Fruit fly (Drosophila melanogaster) Kc167 (cell line): Measurements from ENCODE around the gene CG31524.

Source experiments
- Myc ChIP-seq: fragments of >200 bp; optimal IDR thresholded peaks from 2 replicates; lab custom pipeline; 2017; ENCODE audit warnings: missing external identifiers
- h ChIP-seq: fragments of >200 bp; optimal IDR thresholded peaks from 3 replicates; lab custom pipeline; 2018; ENCODE audit warnings: missing external identifiers
- insv ChIP-seq: fragments of >200 bp; optimal IDR thresholded peaks from 3 replicates; lab custom pipeline; 2018; ENCODE audit warnings: missing external identifiers
- psq ChIP-seq: fragments of >200 bp; optimal IDR thresholded peaks from 2 replicates; lab custom pipeline; 2017; ENCODE audit warnings: missing external identifiers
- ttk ChIP-seq: sonication (Bioruptor generic); optimal IDR thresholded peaks from 2 replicates; lab custom pipeline; 2017; ENCODE audit warnings: missing external identifiers

DNA sequence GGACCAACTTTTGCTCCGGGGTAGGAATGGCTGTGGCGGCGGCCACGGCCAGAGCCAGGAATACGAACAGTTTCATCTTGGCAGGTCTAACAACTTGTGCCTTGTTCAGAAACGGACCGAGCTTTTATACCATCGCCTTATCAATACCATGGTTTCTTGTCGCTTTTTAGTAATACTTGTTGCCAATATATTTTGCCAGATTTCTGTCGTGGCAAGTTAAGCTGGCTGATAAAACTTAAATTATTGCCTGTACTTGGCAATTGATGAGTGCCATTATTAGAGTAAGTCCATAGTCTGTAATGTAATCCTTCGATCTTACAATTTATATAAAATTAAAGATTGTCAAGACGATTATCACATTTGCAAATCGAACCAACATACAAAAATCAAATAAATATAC lies 26.3 kb downstream of the CG31524 start, which contains the start of gene Jon99Fii:
- TF ChIP-seq psq (lab: Kevin White, UChicago) = no peak
- no peak for TF ChIP-seq ttk (lab: Kevin White, UChicago)
- no peak for TF ChIP-seq h
- TF ChIP-seq insv = no peak
- TF ChIP-seq Myc (lab: Kevin White, UChicago) = no peak
